Fruit fly (Drosophila melanogaster) whole organism, embryonic: ENCODE measurements around the gene Snx6.

Source experiments
- BEAF-32 ChIP-seq: fragments of 200-800 bp; sonication (Bioruptor generic); optimal IDR thresholded peaks from 3 replicates; lab custom pipeline; 2017; ENCODE audit warnings: missing biosample characterization, missing genetic modification characterization, mild to moderate bottlenecking, moderate library complexity, missing genetic modification reagents
- CG10267 ChIP-seq: fragments of 200-800 bp; sonication (Bioruptor generic); optimal IDR thresholded peaks from 2 replicates; lab custom pipeline; 2018; ENCODE audit warnings: missing biosample characterization, mild to moderate bottlenecking, missing genetic modification characterization, moderate library complexity
- CG10979 ChIP-seq: fragments of 200-800 bp; sonication (Bioruptor generic); optimal IDR thresholded peaks from 2 replicates; lab custom pipeline; 2018; ENCODE audit warnings: missing biosample characterization, mild to moderate bottlenecking, missing genetic modification characterization, moderate library complexity
- CG12744 ChIP-seq: fragments of 200-800 bp; sonication (Bioruptor generic); optimal IDR thresholded peaks from 2 replicates; lab custom pipeline; 2016; ENCODE audit warnings: missing biosample characterization, missing genetic modification characterization
- CG13624 ChIP-seq: fragments of 200-800 bp; sonication (Bioruptor generic); optimal IDR thresholded peaks from 2 replicates; lab custom pipeline; 2016; ENCODE audit warnings: missing biosample characterization, missing genetic modification characterization
- CG14667 ChIP-seq: fragments of 200-800 bp; sonication (Bioruptor generic); IDR thresholded peaks from 2 replicates; pipeline ENCODE4 v1.3.6; 2022; ENCODE audit warnings: missing biosample characterization, missing genetic modification characterization
- CG14710 ChIP-seq: fragments of 200-800 bp; sonication (Bioruptor generic); optimal IDR thresholded peaks from 3 replicates; lab custom pipeline; 2019; ENCODE audit warnings: missing biosample characterization, mild to moderate bottlenecking, missing genetic modification characterization, moderate library complexity
- CG1602 ChIP-seq: fragments of 200-800 bp; sonication (Bioruptor generic); optimal IDR thresholded peaks from 3 replicates; lab custom pipeline; 2016; ENCODE audit warnings: missing biosample characterization, missing genetic modification characterization
- CG1647 ChIP-seq: fragments of 200-800 bp; sonication (Bioruptor generic); optimal IDR thresholded peaks from 3 replicates; lab custom pipeline; 2016; ENCODE audit warnings: missing biosample characterization, missing genetic modification characterization
- CG17328 ChIP-seq: fragments of 200-800 bp; sonication (Bioruptor generic); IDR thresholded peaks from 2 replicates; pipeline ENCODE4 v1.3.6; 2022; ENCODE audit warnings: missing biosample characterization, missing genetic modification characterization
- CG17912 ChIP-seq: fragments of 200-800 bp; sonication (Bioruptor generic); optimal IDR thresholded peaks from 2 replicates; lab custom pipeline; 2018; ENCODE audit warnings: missing biosample characterization, mild to moderate bottlenecking, missing genetic modification characterization
- CG2120 ChIP-seq: fragments of 200-800 bp; sonication (Bioruptor generic); optimal IDR thresholded peaks from 3 replicates; lab custom pipeline; 2016; ENCODE audit warnings: missing biosample characterization, missing genetic modification characterization
- CG2712 ChIP-seq: fragments of 200-800 bp; optimal IDR thresholded peaks from 3 replicates; lab custom pipeline; 2019; ENCODE audit warnings: missing biosample characterization, mild to moderate bottlenecking, missing genetic modification characterization, moderate library complexity
- CG30403 ChIP-seq: fragments of 200-800 bp; sonication (Bioruptor generic); optimal IDR thresholded peaks from 3 replicates; lab custom pipeline; 2016; ENCODE audit warnings: missing biosample characterization, missing genetic modification characterization
- CG34376 ChIP-seq: fragments of 200-800 bp; sonication (Bioruptor generic); optimal IDR thresholded peaks from 2 replicates; lab custom pipeline; 2018; ENCODE audit warnings: missing biosample characterization, mild to moderate bottlenecking, missing genetic modification characterization
- CG4617 ChIP-seq: fragments of 200-800 bp; sonication (Bioruptor generic); optimal IDR thresholded peaks from 3 replicates; lab custom pipeline; 2016; ENCODE audit warnings: missing biosample characterization, missing genetic modification characterization, borderline replicate concordance
- CG4854 ChIP-seq: fragments of 200-800 bp; sonication (Bioruptor generic); optimal IDR thresholded peaks from 2 replicates; lab custom pipeline; 2016; ENCODE audit warnings: missing biosample characterization, missing genetic modification characterization, inconsistent platforms
- CG6254 ChIP-seq: fragments of 200-800 bp; sonication (Bioruptor generic); optimal IDR thresholded peaks from 3 replicates; lab custom pipeline; 2017; ENCODE audit warnings: mild to moderate bottlenecking, missing biosample characterization, missing genetic modification reagents, missing genetic modification characterization
- CG6854 ChIP-seq: fragments of 200-800 bp; sonication (Bioruptor generic); optimal IDR thresholded peaks from 3 replicates; lab custom pipeline; 2017; ENCODE audit warnings: missing biosample characterization, mild to moderate bottlenecking, missing genetic modification characterization
- CoRest ChIP-seq: fragments of 200-800 bp; sonication (Bioruptor generic); optimal IDR thresholded peaks from 3 replicates; lab custom pipeline; 2018; ENCODE audit warnings: missing biosample characterization, mild to moderate bottlenecking, missing genetic modification characterization, moderate library complexity
- Dbx ChIP-seq: fragments of 200-800 bp; sonication (Bioruptor generic); IDR thresholded peaks from 3 replicates; pipeline ENCODE4 v1.3.6; 2022; ENCODE audit warnings: missing biosample characterization, missing genetic modification characterization
- Dll ChIP-seq: fragments of 200-800 bp; sonication (Bioruptor generic); IDR thresholded peaks from 4 replicates; pipeline ENCODE4 v1.3.6; 2022; ENCODE audit warnings: missing biosample characterization, missing genetic modification characterization; ENCODE audit not compliant: partially characterized antibody
- Doc3 ChIP-seq: fragments of 200-800 bp; sonication (Bioruptor generic); IDR thresholded peaks from 3 replicates; pipeline ENCODE4 v1.3.6; 2022; ENCODE audit warnings: missing biosample characterization, missing genetic modification characterization; ENCODE audit not compliant: partially characterized antibody
- Dp ChIP-seq: fragments of 200-800 bp; sonication (Bioruptor generic); optimal IDR thresholded peaks from 2 replicates; lab custom pipeline; 2018; ENCODE audit warnings: missing biosample characterization, mild to moderate bottlenecking, missing genetic modification characterization, moderate library complexity
- NC2β ChIP-seq: fragments of 200-800 bp; sonication (Bioruptor generic); optimal IDR thresholded peaks from 2 replicates; lab custom pipeline; 2016; ENCODE audit warnings: missing biosample characterization, missing genetic modification characterization
- NFAT ChIP-seq: fragments of 200-800 bp; sonication (Bioruptor generic); IDR thresholded peaks from 2 replicates; pipeline ENCODE4 v1.3.6; 2022; ENCODE audit warnings: missing biosample characterization, missing genetic modification characterization
- Pdp1 ChIP-seq, 2 experiments: fragments of 200-800 bp; sonication (Bioruptor generic); optimal IDR thresholded peaks; 3 replicates each; lab custom pipeline; 2016; ENCODE audit warnings: missing biosample characterization in 2 of 2, missing genetic modification characterization in 2 of 2, mild to moderate bottlenecking in 1 of 2, moderate library complexity in 1 of 2
- YL-1 ChIP-seq: fragments of 200-800 bp; sonication (Bioruptor generic); optimal IDR thresholded peaks from 3 replicates; lab custom pipeline; 2017; ENCODE audit warnings: missing biosample characterization, mild to moderate bottlenecking, missing genetic modification characterization
- ato ChIP-seq: fragments of 200-800 bp; sonication (Bioruptor generic); IDR thresholded peaks from 2 replicates; pipeline ENCODE4 v1.3.6; 2022; ENCODE audit warnings: missing biosample characterization, missing genetic modification characterization; ENCODE audit not compliant: partially characterized antibody
- bab2 ChIP-seq: fragments of 200-800 bp; sonication (Bioruptor generic); optimal IDR thresholded peaks from 2 replicates; lab custom pipeline; 2016; ENCODE audit warnings: missing biosample characterization, missing genetic modification characterization
- bowl ChIP-seq: fragments of 200-800 bp; sonication (Bioruptor generic); IDR thresholded peaks from 2 replicates; pipeline ENCODE4 v1.3.6; 2022; ENCODE audit warnings: missing biosample characterization, missing genetic modification characterization
- cad ChIP-seq: fragments of >200 bp; optimal IDR thresholded peaks from 2 replicates; lab custom pipeline; 2017; ENCODE audit warnings: missing biosample characterization, missing genetic modification characterization
- ci ChIP-seq: fragments of 200-800 bp; sonication (Bioruptor generic); IDR thresholded peaks from 3 replicates; pipeline ENCODE4 v1.3.6; 2022; ENCODE audit warnings: missing biosample characterization, missing genetic modification characterization
- corto ChIP-seq: fragments of 200-800 bp; sonication (Bioruptor generic); optimal IDR thresholded peaks from 2 replicates; lab custom pipeline; 2016; ENCODE audit warnings: missing biosample characterization, mild to moderate bottlenecking, missing genetic modification characterization, moderate library complexity
- crp ChIP-seq, 2 experiments: fragments of 200-800 bp; sonication (Bioruptor generic); optimal IDR thresholded peaks; 2 replicates in 1 of 2; 3 replicates in 1 of 2; lab custom pipeline; 2017; ENCODE audit warnings: missing biosample characterization in 2 of 2, missing genetic modification characterization in 2 of 2, mild to moderate bottlenecking in 1 of 2, moderate library complexity in 1 of 2
- knrl ChIP-seq: fragments of 200-800 bp; sonication (Bioruptor generic); IDR thresholded peaks from 3 replicates; pipeline ENCODE4 v1.3.6; 2022; ENCODE audit warnings: missing biosample characterization, missing genetic modification characterization; ENCODE audit not compliant: partially characterized antibody
- nau ChIP-seq: fragments of 200-800 bp; sonication (Bioruptor generic); optimal IDR thresholded peaks from 3 replicates; lab custom pipeline; 2017; ENCODE audit warnings: missing biosample characterization, mild to moderate bottlenecking, missing genetic modification characterization, missing genetic modification reagents
- nerfin-1 ChIP-seq: fragments of 200-800 bp; sonication (Bioruptor generic); optimal IDR thresholded peaks from 3 replicates; lab custom pipeline; 2019; ENCODE audit warnings: missing biosample characterization, mild to moderate bottlenecking, missing genetic modification characterization, moderate library complexity
- nerfin-2 ChIP-seq: fragments of 200-800 bp; sonication (Bioruptor generic); IDR thresholded peaks from 2 replicates; pipeline ENCODE4 v1.3.6; 2022; ENCODE audit warnings: missing biosample characterization, missing genetic modification characterization; ENCODE audit not compliant: partially characterized antibody
- nmo ChIP-seq: fragments of 200-800 bp; sonication (Bioruptor generic); optimal IDR thresholded peaks from 2 replicates; lab custom pipeline; 2018; ENCODE audit warnings: missing biosample characterization, mild to moderate bottlenecking, missing genetic modification characterization, moderate library complexity
- pho ChIP-seq: fragments of 200-800 bp; sonication (Bioruptor generic); optimal IDR thresholded peaks from 2 replicates; lab custom pipeline; 2016; ENCODE audit warnings: missing biosample characterization, missing genetic modification characterization
- phol ChIP-seq: fragments of 200-800 bp; sonication (Bioruptor generic); optimal IDR thresholded peaks from 3 replicates; lab custom pipeline; 2018; ENCODE audit warnings: missing biosample characterization, mild to moderate bottlenecking, missing genetic modification characterization, moderate library complexity
- pzg ChIP-seq: fragments of 200-800 bp; sonication (Bioruptor generic); optimal IDR thresholded peaks from 3 replicates; lab custom pipeline; 2018; ENCODE audit warnings: missing biosample characterization, mild to moderate bottlenecking, missing genetic modification characterization, moderate library complexity
- row ChIP-seq: fragments of 200-800 bp; sonication (Bioruptor generic); IDR thresholded peaks from 3 replicates; pipeline ENCODE4 v1.3.6; 2022; ENCODE audit warnings: missing biosample characterization, missing genetic modification characterization
- slbo ChIP-seq: fragments of 200-800 bp; sonication (Bioruptor generic); IDR thresholded peaks from 2 replicates; pipeline ENCODE4 v1.3.6; 2022; ENCODE audit warnings: missing biosample characterization, missing genetic modification characterization
- sna ChIP-seq: fragments of 200-800 bp; sonication (Bioruptor generic); IDR thresholded peaks from 2 replicates; pipeline ENCODE4 v1.3.6; 2022; ENCODE audit warnings: missing biosample characterization, missing genetic modification characterization; ENCODE audit not compliant: partially characterized antibody
- sqz ChIP-seq: fragments of 200-800 bp; sonication (Bioruptor generic); optimal IDR thresholded peaks from 3 replicates; lab custom pipeline; 2018; ENCODE audit warnings: missing biosample characterization, mild to moderate bottlenecking, missing genetic modification characterization
- stwl ChIP-seq: fragments of 200-800 bp; sonication (Bioruptor generic); optimal IDR thresholded peaks from 3 replicates; lab custom pipeline; 2018; ENCODE audit warnings: missing biosample characterization, mild to moderate bottlenecking, missing genetic modification characterization, moderate library complexity
- z ChIP-seq: fragments of 200-800 bp; sonication (Bioruptor generic); IDR thresholded peaks from 3 replicates; pipeline ENCODE4 v1.3.6; 2022; ENCODE audit warnings: missing biosample characterization, missing genetic modification characterization

The Snx6 gene

DNA sequence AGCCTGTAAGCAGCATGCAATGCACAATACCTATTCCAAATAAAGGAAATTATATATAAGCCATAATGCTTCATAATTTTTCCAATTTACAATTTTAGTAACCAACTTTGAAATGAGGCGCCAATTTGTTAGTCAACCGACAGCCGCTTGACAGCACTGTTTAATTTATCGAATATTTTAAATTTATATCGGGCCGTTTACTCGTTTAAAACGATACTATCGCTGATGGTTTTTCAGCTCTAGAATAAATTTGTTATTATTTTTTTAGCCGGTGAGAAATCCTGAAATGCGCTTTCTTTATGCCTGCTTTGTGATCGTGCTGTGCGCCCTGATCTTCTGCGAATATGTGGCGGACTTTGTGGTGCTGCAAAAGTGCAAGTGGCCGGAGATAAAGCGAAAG lies 21.8 kb downstream of the Snx6 start, which contains the start of gene PGAP5 (continued):
- TF ChIP-seq CG2712 (tag; lab: Kevin White, UChicago) (peak; percentile 22), knrl (GFP tag; lab: Robert Waterston, UW) (peak; percentile 91), bab2 (GFP tag; lab: Kevin White, UChicago) (peak; percentile 1), CG12744 (no peak), CG4854 (GFP tag; lab: Kevin White, UChicago) (peak; percentile 2), nmo (peak; percentile 28), nau (GFP tag; lab: Kevin White, UChicago) (no peak), CG30403 (GFP tag; lab: Kevin White, UChicago) (peak; percentile 32), CG17328 (no peak), bowl (GFP tag; lab: Robert Waterston, UW) (no peak), z (GFP tag; lab: Robert Waterston, UW) (no peak), pzg (GFP tag; lab: Kevin White, UChicago) (peak; percentile 84), CG6254 (GFP tag; lab: Kevin White, UChicago) (no peak), corto (GFP tag; lab: Kevin White, UChicago) (peak; percentile 19), CG17912 (GFP tag; lab: Kevin White, UChicago) (no peak), crp (GFP tag; optimal IDR thresholded peaks at IDR 0.05; lab: Kevin White, UChicago) (peak in 1 of 2 experiments; percentile 2), nerfin-2 (peak; percentile 74), Dbx (GFP tag; lab: Robert Waterston, UW) (peak; percentile 76; the same call in 2 of the 3 replicates), phol (tag; lab: Kevin White, UChicago) (peak; percentile 20), pho (peak; percentile 24), stwl (tag; lab: Kevin White, UChicago) (peak; percentile 52), row (0 out of 3 replicates have a peak, but pooled peaks have one; percentile 26), CG10267 (tag; lab: Kevin White, UChicago) (peak; percentile 93), CG1647 (GFP tag; lab: Kevin White, UChicago) (no peak), CG4617 (GFP tag; lab: Kevin White, UChicago) (peak; percentile 35), BEAF-32 (GFP tag; lab: Kevin White, UChicago) (peak; percentile 91), Dp (peak; percentile 96), CoRest (tag; lab: Kevin White, UChicago) (no peak), slbo (GFP tag; lab: Robert Waterston, UW) (peak; percentile 42; the same call in 1 of the 2 replicates), CG34376 (peak; percentile 24), NC2β (GFP tag; lab: Kevin White, UChicago) (peak; percentile 5), CG2120 (GFP tag; lab: Kevin White, UChicago) (peak; percentile 60), cad (no peak), Doc3 (GFP tag; lab: Robert Waterston, UW) (peak; percentile 96), NFAT (GFP tag; lab: Robert Waterston, UW) (no peak), CG14667 (no peak), CG13624 (GFP tag; lab: Kevin White, UChicago) (peak; percentile 19), nerfin-1 (no peak), Dll (GFP tag; lab: Robert Waterston, UW) (peak; percentile 96), ato (GFP tag; lab: Robert Waterston, UW) (peak; percentile 85), CG6854 (no peak), CG1602 (no peak), CG14710 (peak; percentile 56), ci (GFP tag; lab: Robert Waterston, UW) (0 out of 3 replicates have a peak, but pooled peaks have one; percentile 17), sqz (GFP tag; lab: Kevin White, UChicago) (no peak), Pdp1 (GFP tag; optimal IDR thresholded peaks at IDR 0.05; lab: Kevin White, UChicago) (peak in 1 of 2 experiments; percentile 54), YL-1 (peak; percentile 29), CG10979 (tag; lab: Kevin White, UChicago) (no peak), sna (GFP tag; lab: Robert Waterston, UW) (peak; percentile 95)
